Fruit fly (Drosophila melanogaster): ENCODE measurements around the gene CG10713.
A peak's percentile ranks its signal among the peaks of the same experiment; 100 is the strongest.

The CG10713 gene

dm6 chr3L:13442400-13442799 is 7.4 kb upstream of the CG10713 start, which contains the start of gene cmb (continued):
- TF ChIP-seq CG15514 (GFP tag; optimal IDR thresholded peaks at IDR 0.05), result peak; percentile 46
- no peak for TF ChIP-seq nerfin-2 (GFP tag; IDR thresholded peaks at IDR 0.05; ENCODE audit: partially characterized antibody)
- TF ChIP-seq Dip2 (GFP tag; IDR thresholded peaks at IDR 0.05), result no peak
- TF ChIP-seq CG15479 (GFP tag; optimal IDR thresholded peaks at IDR 0.05), result peak; percentile 68
- no peak for TF ChIP-seq CG4854 (GFP tag; optimal IDR thresholded peaks at IDR 0.05)
- peak; percentile 42 for TF ChIP-seq MESR4 (GFP tag; optimal IDR thresholded peaks at IDR 0.05)
- no peak for TF ChIP-seq Oli (tag; optimal IDR thresholded peaks at IDR 0.05)
- no peak for TF ChIP-seq sim (GFP tag; IDR thresholded peaks at IDR 0.05)
- no peak; the same call in 1 of the 2 replicates for TF ChIP-seq vvl (GFP tag; IDR thresholded peaks at IDR 0.05)
- TF ChIP-seq Drgx (GFP tag; IDR thresholded peaks at IDR 0.05), result peak; percentile 90
- TF ChIP-seq Xbp1 (GFP tag; optimal IDR thresholded peaks at IDR 0.05), result no peak
- TF ChIP-seq BEAF-32 (GFP tag; optimal IDR thresholded peaks at IDR 0.05), result peak; percentile 15
- no peak for TF ChIP-seq CG12299 (tag; optimal IDR thresholded peaks at IDR 0.05)
- TF ChIP-seq CG17361 (GFP tag; IDR thresholded peaks at IDR 0.05), result no peak
- peak; percentile 26 for TF ChIP-seq CG17186 (GFP tag; optimal IDR thresholded peaks at IDR 0.05)
- no peak for TF ChIP-seq lov (optimal IDR thresholded peaks at IDR 0.05)
- no peak for TF ChIP-seq lov (GFP tag; IDR thresholded peaks at IDR 0.05)
- TF ChIP-seq pzg (GFP tag; optimal IDR thresholded peaks at IDR 0.05), result peak; percentile 46
- TF ChIP-seq Mad (GFP tag; optimal IDR thresholded peaks at IDR 0.05), result no peak
- peak; percentile 61 to 94 for TF ChIP-seq crp (GFP tag; optimal IDR thresholded peaks at IDR 0.05)
- no peak for TF ChIP-seq CG30020 (tag; optimal IDR thresholded peaks at IDR 0.05)
- TF ChIP-seq CG11085 (GFP tag; IDR thresholded peaks at IDR 0.05), result no peak
- 0 out of 2 replicates have a peak, but pooled peaks have one; percentile 18 for TF ChIP-seq CG4360 (GFP tag; IDR thresholded peaks at IDR 0.05)
- TF ChIP-seq nmo (GFP tag; optimal IDR thresholded peaks at IDR 0.05), result peak; percentile 8
- peak; percentile 75 for TF ChIP-seq Dp (GFP tag; optimal IDR thresholded peaks at IDR 0.05)
- peak; percentile 47 for TF ChIP-seq CG2712 (tag; optimal IDR thresholded peaks at IDR 0.05)
- TF ChIP-seq CG5180 (GFP tag; optimal IDR thresholded peaks at IDR 0.05), result no peak
- peak; percentile 69 for TF ChIP-seq CG9797 (GFP tag; optimal IDR thresholded peaks at IDR 0.05)
- no peak for TF ChIP-seq unc-4 (GFP tag; IDR thresholded peaks at IDR 0.05; ENCODE audit: partially characterized antibody)
- no peak for TF ChIP-seq btn (GFP tag; optimal IDR thresholded peaks at IDR 0.05)
- peak; percentile 55 for TF ChIP-seq gfzf (GFP tag; optimal IDR thresholded peaks at IDR 0.05)
- no peak for TF ChIP-seq seq (GFP tag; IDR thresholded peaks at IDR 0.05)
- no peak for TF ChIP-seq CG3407 (GFP tag; optimal IDR thresholded peaks at IDR 0.05)
- TF ChIP-seq CG10267 (tag; optimal IDR thresholded peaks at IDR 0.05), result peak; percentile 19
- TF ChIP-seq ind (GFP tag; optimal IDR thresholded peaks at IDR 0.05), result no peak
- TF ChIP-seq CG7271 (tag; optimal IDR thresholded peaks at IDR 0.05), result no peak
- peak; percentile 38 for TF ChIP-seq CG17829 (tag; optimal IDR thresholded peaks at IDR 0.05)
- TF ChIP-seq pan (optimal IDR thresholded peaks at IDR 0.05), result no peak
- no peak for TF ChIP-seq pan (GFP tag; optimal IDR thresholded peaks at IDR 0.05 in 1 of 2, IDR thresholded peaks at IDR 0.05 in 1 of 2)
- TF ChIP-seq Scr (GFP tag; IDR thresholded peaks at IDR 0.05; ENCODE audit: partially characterized antibody), result 0 out of 2 replicates have a peak, but pooled peaks have one; percentile 16
- TF ChIP-seq pita (GFP tag; optimal IDR thresholded peaks at IDR 0.05), result no peak
- TF ChIP-seq Lhr (GFP tag; optimal IDR thresholded peaks at IDR 0.05), result peak; percentile 17
- no peak for TF ChIP-seq zfh2 (GFP tag; optimal IDR thresholded peaks at IDR 0.05)
- no peak for TF ChIP-seq psq (GFP tag; optimal IDR thresholded peaks at IDR 0.05)
- peak; percentile 83 for TF ChIP-seq E2f2 (GFP tag; IDR thresholded peaks at IDR 0.05)
- peak; percentile 38; the same call in 1 of the 2 replicates for TF ChIP-seq CG13287 (GFP tag; IDR thresholded peaks at IDR 0.05; ENCODE audit: partially characterized antibody)
- TF ChIP-seq eve (GFP tag; optimal IDR thresholded peaks at IDR 0.05), result no peak
- TF ChIP-seq CG34376 (GFP tag; optimal IDR thresholded peaks at IDR 0.05), result no peak
- no peak for TF ChIP-seq gro (GFP tag; optimal IDR thresholded peaks at IDR 0.05)
- no peak for TF ChIP-seq Hr51 (GFP tag; optimal IDR thresholded peaks at IDR 0.05)
